Worm (Caenorhabditis elegans) whole organism, L2 larva: ENCODE results near the gene R05D3.3.

Source experiments
- ZK546.5 ChIP-seq: sonication (generic microtip); optimal IDR thresholded peaks from 2 replicates; lab custom pipeline; 2017; ENCODE audit warnings: missing biosample characterization, missing genetic modification characterization
- ama-1 ChIP-seq: fragments of 150-350 bp; optimal IDR thresholded peaks from 2 replicates; lab custom pipeline; 2018; ENCODE audit warnings: inconsistent platforms
- elt-3 ChIP-seq: sonication (generic microtip); optimal IDR thresholded peaks from 2 replicates; lab custom pipeline; 2017; ENCODE audit warnings: missing biosample characterization, missing genetic modification characterization
- fos-1 ChIP-seq: fragments of 150-350 bp; optimal IDR thresholded peaks from 2 replicates; lab custom pipeline; 2014; ENCODE audit warnings: missing biosample characterization, missing genetic modification characterization
- lin-11 ChIP-seq: fragments of 150-350 bp; sonication (generic microtip); optimal IDR thresholded peaks from 2 replicates; lab custom pipeline; 2014; ENCODE audit warnings: missing biosample characterization, missing genetic modification characterization, inconsistent platforms, mixed read lengths
- lin-39 ChIP-seq: fragments of 150-350 bp; optimal IDR thresholded peaks from 2 replicates; lab custom pipeline; 2014; ENCODE audit warnings: missing biosample characterization, missing genetic modification reagents, missing genetic modification characterization
- nhr-237 ChIP-seq: fragments of 150-350 bp; optimal IDR thresholded peaks from 2 replicates; lab custom pipeline; 2014; ENCODE audit warnings: missing biosample characterization, missing genetic modification characterization
- sem-4 ChIP-seq: fragments of 150-350 bp; optimal IDR thresholded peaks from 2 replicates; lab custom pipeline; 2014; ENCODE audit warnings: missing biosample characterization, missing genetic modification reagents, missing genetic modification characterization
- skn-1 ChIP-seq: sonication (generic microtip); optimal IDR thresholded peaks from 2 replicates; lab custom pipeline; 2017; ENCODE audit warnings: missing biosample characterization, missing genetic modification characterization
- sma-9 ChIP-seq, 2 experiments: fragments of 150-350 bp in 1 of 2; sonication (generic microtip) in 1 of 2; optimal IDR thresholded peaks; 2 replicates each; lab custom pipeline; 2014 to 2016; ENCODE audit warnings: missing genetic modification characterization in 2 of 2, mild to moderate bottlenecking in 1 of 2, missing biosample characterization in 1 of 2, missing compliant biosample characterization in 1 of 2, missing genetic modification reagents in 1 of 2, moderate library complexity in 1 of 2
- unc-39 ChIP-seq: fragments of 150-350 bp; optimal IDR thresholded peaks from 2 replicates; lab custom pipeline; 2014; ENCODE audit warnings: missing biosample characterization, missing genetic modification characterization
- unc-55 ChIP-seq: fragments of 150-350 bp; sonication (generic microtip); optimal IDR thresholded peaks from 3 replicates; lab custom pipeline; 2014; ENCODE audit warnings: missing biosample characterization, missing genetic modification reagents, missing genetic modification characterization
- zag-1 ChIP-seq: fragments of 150-350 bp; optimal IDR thresholded peaks from 2 replicates; lab custom pipeline; 2014; ENCODE audit warnings: missing biosample characterization, missing genetic modification characterization
- ztf-11 ChIP-seq: sonication (generic microtip); optimal IDR thresholded peaks from 2 replicates; lab custom pipeline; 2017; ENCODE audit warnings: missing biosample characterization, missing genetic modification characterization

- TF ChIP-seq lin-39 (no peak), nhr-237 (tag; lab: Kevin White, UChicago) (no peak), skn-1 (tag; lab: Kevin White, UChicago) (no peak), elt-3 (tag; lab: Kevin White, UChicago) (no peak), sem-4 (no peak), unc-39 (tag; lab: Kevin White, UChicago) (no peak), ZK546.5 (no peak), ztf-11 (tag; lab: Kevin White, UChicago) (no peak), lin-11 (no peak), zag-1 (tag; lab: Kevin White, UChicago) (no peak), sma-9 (GFP tag; optimal IDR thresholded peaks at IDR 0.05; lab: Kevin White, UChicago) (no peak), sma-9 (tag; optimal IDR thresholded peaks at IDR 0.05; lab: Kevin White, UChicago) (no peak), fos-1 (tag; lab: Kevin White, UChicago) (no peak), unc-55 (GFP tag; lab: Kevin White, UChicago) (no peak), ama-1 (lab: Kevin White, UChicago) (no peak)
Measured at ce11 chrIII:8410747-8411146, 46.9 kb downstream of the R05D3.3 start.
